Fruit fly (Drosophila melanogaster) whole organism, wandering third instar larva: ENCODE measurements around the gene CG10864.

ENCODE experiments used
- Abd-B ChIP-seq: fragments of >200 bp; optimal IDR thresholded peaks from 2 replicates; lab custom pipeline; 2017; ENCODE audit warnings: missing biosample characterization, missing genetic modification characterization
- CG32264 ChIP-seq: fragments of 200-800 bp; sonication (Bioruptor generic); optimal IDR thresholded peaks from 2 replicates; lab custom pipeline; 2016; ENCODE audit warnings: missing biosample characterization, missing genetic modification characterization
- CG9705 ChIP-seq: fragments of 200-800 bp; sonication (Bioruptor generic); optimal IDR thresholded peaks from 2 replicates; lab custom pipeline; 2018; ENCODE audit warnings: missing biosample characterization, mild to moderate bottlenecking, missing genetic modification characterization
- CrebA ChIP-seq: fragments of 200-800 bp; sonication (Bioruptor generic); optimal IDR thresholded peaks from 2 replicates; lab custom pipeline; 2016; ENCODE audit warnings: missing biosample characterization, mild to moderate bottlenecking, missing genetic modification characterization, borderline replicate concordance
- Dfd ChIP-seq: fragments of >200 bp; optimal IDR thresholded peaks from 2 replicates; lab custom pipeline; 2017; ENCODE audit warnings: missing biosample characterization, missing genetic modification characterization
- Dif ChIP-seq: fragments of 200-275, 200-300 bp; sonication (Bioruptor generic); optimal IDR thresholded peaks from 2 replicates; lab custom pipeline; 2018; ENCODE audit warnings: missing biosample characterization, missing genetic modification characterization; ENCODE audit not compliant: partially characterized antibody
- GATAd ChIP-seq: sonication (Bioruptor generic); optimal IDR thresholded peaks from 2 replicates; lab custom pipeline; 2016; ENCODE audit warnings: missing biosample characterization, missing genetic modification characterization
- HLH106 ChIP-seq: fragments of 200-800 bp; optimal IDR thresholded peaks from 3 replicates; lab custom pipeline; 2019; ENCODE audit warnings: missing biosample characterization, mild to moderate bottlenecking, missing genetic modification characterization, moderate library complexity
- Hnf4 ChIP-seq: fragments of 200-800 bp; sonication (Bioruptor generic); optimal IDR thresholded peaks from 2 replicates; lab custom pipeline; 2016; ENCODE audit warnings: missing biosample characterization, mild to moderate bottlenecking, missing genetic modification characterization
- Hr78 ChIP-seq: fragments of >200 bp; optimal IDR thresholded peaks from 2 replicates; lab custom pipeline; 2017; ENCODE audit warnings: missing biosample characterization, missing genetic modification characterization
- Hr83 ChIP-seq: fragments of 200-300 bp; sonication (Bioruptor generic); optimal IDR thresholded peaks from 2 replicates; lab custom pipeline; 2016; ENCODE audit warnings: missing biosample characterization, mild to moderate bottlenecking, missing genetic modification characterization, moderate library complexity; ENCODE audit not compliant: poor library complexity, severe bottlenecking
- Jra ChIP-seq: sonication (Bioruptor generic); optimal IDR thresholded peaks from 2 replicates; lab custom pipeline; 2016; ENCODE audit warnings: missing biosample characterization, missing genetic modification characterization
- Mio ChIP-seq: sonication (Bioruptor generic); optimal IDR thresholded peaks from 2 replicates; lab custom pipeline; 2016; ENCODE audit warnings: missing biosample characterization, missing genetic modification characterization
- Myc ChIP-seq: fragments of >200 bp; optimal IDR thresholded peaks from 2 replicates; lab custom pipeline; 2017
- N ChIP-seq: fragments of >200 bp; optimal IDR thresholded peaks from 2 replicates; lab custom pipeline; 2018; ENCODE audit warnings: missing biosample characterization, missing external identifiers, missing genetic modification characterization
- OdsH ChIP-seq: fragments of 200-800 bp; sonication (Bioruptor generic); optimal IDR thresholded peaks from 2 replicates; lab custom pipeline; 2016; ENCODE audit warnings: missing biosample characterization, mild to moderate bottlenecking, missing genetic modification characterization
- Rel ChIP-seq, 2 experiments: fragments of 200-800 bp; sonication (Bioruptor generic) in 1 of 2; optimal IDR thresholded peaks; 2 replicates in 1 of 2; 3 replicates in 1 of 2; lab custom pipeline; 2016 to 2019; ENCODE audit warnings: mild to moderate bottlenecking in 2 of 2, missing biosample characterization in 2 of 2, missing genetic modification characterization in 2 of 2, moderate library complexity in 1 of 2
- Sp1 ChIP-seq: fragments of 200-800 bp; sonication (Bioruptor generic); optimal IDR thresholded peaks from 3 replicates; lab custom pipeline; 2019; ENCODE audit warnings: missing biosample characterization, mild to moderate bottlenecking, missing genetic modification characterization, moderate library complexity
- Vsx2 ChIP-seq: fragments of 200-300, 225-300 bp; sonication (Bioruptor generic); optimal IDR thresholded peaks from 2 replicates; lab custom pipeline; 2018; ENCODE audit warnings: missing biosample characterization, missing genetic modification characterization; ENCODE audit not compliant: partially characterized antibody
- br ChIP-seq: fragments of 200-800 bp; sonication (Bioruptor generic); optimal IDR thresholded peaks from 2 replicates; lab custom pipeline; 2016; ENCODE audit warnings: missing biosample characterization, missing genetic modification characterization
- brk ChIP-seq: fragments of 200-800 bp; sonication (Bioruptor generic); optimal IDR thresholded peaks from 2 replicates; lab custom pipeline; 2016; ENCODE audit warnings: missing biosample characterization, mild to moderate bottlenecking, missing genetic modification characterization
- dl ChIP-seq, 2 experiments: fragments of 175-275, 200-275 bp in 1 of 2; fragments of 200-275 bp in 1 of 2; sonication (Bioruptor generic); optimal IDR thresholded peaks; lab custom pipeline; 2018; ENCODE audit warnings: mild to moderate bottlenecking in 2 of 2, missing biosample characterization in 2 of 2, missing genetic modification characterization in 2 of 2, moderate library complexity in 2 of 2; ENCODE audit not compliant: partially characterized antibody in 2 of 2, insufficient read depth in 1 of 2
- dmrt93B ChIP-seq: fragments of 200-800 bp; sonication (Bioruptor generic); optimal IDR thresholded peaks from 2 replicates; lab custom pipeline; 2018; ENCODE audit warnings: missing biosample characterization, mild to moderate bottlenecking, missing genetic modification characterization
- dsf ChIP-seq: sonication (Bioruptor generic); optimal IDR thresholded peaks from 2 replicates; lab custom pipeline; 2016; ENCODE audit warnings: missing biosample characterization, missing genetic modification characterization, borderline replicate concordance
- ey ChIP-seq: fragments of 200-800 bp; sonication (Bioruptor generic); optimal IDR thresholded peaks from 2 replicates; lab custom pipeline; 2016; ENCODE audit warnings: missing biosample characterization, missing genetic modification characterization
- foxo ChIP-seq, 2 experiments: fragments of 200-800 bp; sonication (Bioruptor generic); optimal IDR thresholded peaks; 2 replicates in 1 of 2; 3 replicates in 1 of 2; lab custom pipeline; 2016 to 2017; ENCODE audit warnings: missing biosample characterization in 2 of 2, missing genetic modification characterization in 2 of 2
- fru ChIP-seq: fragments of 200-800 bp; sonication (Bioruptor generic); optimal IDR thresholded peaks from 3 replicates; lab custom pipeline; 2016; ENCODE audit warnings: missing biosample characterization, mild to moderate bottlenecking, missing genetic modification characterization
- h ChIP-seq: fragments of 200-800 bp; sonication (Bioruptor generic); optimal IDR thresholded peaks from 3 replicates; lab custom pipeline; 2016; ENCODE audit warnings: missing biosample characterization, mild to moderate bottlenecking, missing genetic modification characterization
- jim ChIP-seq: fragments of 175-275, 200-325 bp; sonication (Bioruptor generic); optimal IDR thresholded peaks from 2 replicates; lab custom pipeline; 2016; ENCODE audit warnings: missing biosample characterization, mild to moderate bottlenecking, missing genetic modification characterization
- lola ChIP-seq: fragments of >200 bp; optimal IDR thresholded peaks from 2 replicates; lab custom pipeline; 2017; ENCODE audit warnings: missing biosample characterization, missing genetic modification characterization
- pan ChIP-seq: fragments of >200 bp; optimal IDR thresholded peaks from 2 replicates; lab custom pipeline; 2017
- psq ChIP-seq: fragments of 200-800 bp; sonication (Bioruptor generic); optimal IDR thresholded peaks from 3 replicates; lab custom pipeline; 2017; ENCODE audit warnings: missing biosample characterization, mild to moderate bottlenecking, missing genetic modification characterization, moderate library complexity
- rgr ChIP-seq: fragments of 200-800 bp; sonication (Bioruptor generic); optimal IDR thresholded peaks from 3 replicates; lab custom pipeline; 2016; ENCODE audit warnings: missing biosample characterization, mild to moderate bottlenecking, missing genetic modification characterization
- sage ChIP-seq: fragments of 200-800 bp; sonication (Bioruptor generic); optimal IDR thresholded peaks from 2 replicates; lab custom pipeline; 2016; ENCODE audit warnings: missing biosample characterization, mild to moderate bottlenecking, missing genetic modification characterization
- sv ChIP-seq: fragments of 200-800 bp; sonication (Bioruptor generic); optimal IDR thresholded peaks from 3 replicates; lab custom pipeline; 2016; ENCODE audit warnings: missing biosample characterization, missing genetic modification characterization
- tai ChIP-seq: sonication (Bioruptor generic); optimal IDR thresholded peaks from 2 replicates; lab custom pipeline; 2016; ENCODE audit warnings: missing biosample characterization, missing genetic modification characterization
- usp ChIP-seq: fragments of >200 bp; optimal IDR thresholded peaks from 2 replicates; lab custom pipeline; 2017; ENCODE audit warnings: missing biosample characterization, missing genetic modification characterization
- woc ChIP-seq: sonication (Bioruptor generic); optimal IDR thresholded peaks from 2 replicates; lab custom pipeline; 2016; ENCODE audit warnings: missing biosample characterization, mild to moderate bottlenecking, missing genetic modification characterization

The CG10864 gene

dm6 chr3R:18394876-18395275 is 16.6 kb downstream of the CG10864 start:
- TF ChIP-seq dmrt93B (GFP tag; lab: Kevin White, UChicago) (no peak), br (GFP tag; lab: Kevin White, UChicago) (no peak), Hnf4 (peak; percentile 0), ey (no peak)

dm6 chr3R:18393436-18393835 is 18.0 kb downstream of the CG10864 start:
- no peak for TF ChIP-seq brk (GFP tag; lab: Kevin White, UChicago)
- no peak for TF ChIP-seq Vsx2
- no peak for TF ChIP-seq Hnf4
- TF ChIP-seq br (GFP tag; lab: Kevin White, UChicago), result peak; percentile 29
- TF ChIP-seq dmrt93B (GFP tag; lab: Kevin White, UChicago), result no peak
- no peak for TF ChIP-seq Abd-B (GFP tag; lab: Kevin White, UChicago)
- peak; percentile 40 for TF ChIP-seq ey
- TF ChIP-seq OdsH (GFP tag; lab: Kevin White, UChicago), result peak; percentile 79
- no peak for TF ChIP-seq dl (GFP tag; optimal IDR thresholded peaks at IDR 0.05; lab: Kevin White, UChicago; ENCODE audit: insufficient read depth in 1 of 2, partially characterized antibody in 2 of 2)
- no peak for TF ChIP-seq Myc (lab: Kevin White, UChicago)
- TF ChIP-seq pan, result no peak
- no peak for TF ChIP-seq jim (GFP tag; lab: Kevin White, UChicago)
- TF ChIP-seq dsf (GFP tag; lab: Kevin White, UChicago), result no peak
- TF ChIP-seq rgr (GFP tag; lab: Kevin White, UChicago), result peak; percentile 79
- no peak for TF ChIP-seq GATAd (GFP tag; lab: Kevin White, UChicago)
- no peak for TF ChIP-seq CG32264
- TF ChIP-seq woc (GFP tag; lab: Kevin White, UChicago), result no peak
- no peak for TF ChIP-seq tai (GFP tag; lab: Kevin White, UChicago)
- no peak for TF ChIP-seq CrebA (GFP tag; lab: Kevin White, UChicago)
- peak; percentile 18 for TF ChIP-seq Rel (GFP tag; optimal IDR thresholded peaks at IDR 0.05; lab: Kevin White, UChicago)
- TF ChIP-seq Rel (tag; optimal IDR thresholded peaks at IDR 0.05; lab: Kevin White, UChicago), result no peak
- TF ChIP-seq N (GFP tag; lab: Kevin White, UChicago), result no peak
- TF ChIP-seq lola (GFP tag; lab: Kevin White, UChicago), result no peak
- TF ChIP-seq h (GFP tag; lab: Kevin White, UChicago), result peak; percentile 41
- no peak for TF ChIP-seq Dfd
- no peak for TF ChIP-seq Hr78 (GFP tag; lab: Kevin White, UChicago)
- peak; percentile 73 for TF ChIP-seq Sp1 (GFP tag; lab: Kevin White, UChicago)
- TF ChIP-seq Hr83 (GFP tag; lab: Kevin White, UChicago), result no peak
- no peak for TF ChIP-seq Jra (GFP tag; lab: Kevin White, UChicago)
- TF ChIP-seq foxo (GFP tag; optimal IDR thresholded peaks at IDR 0.05; lab: Kevin White, UChicago), result peak in 1 of 2 experiments; percentile 83
- peak; percentile 69 for TF ChIP-seq psq (GFP tag; lab: Kevin White, UChicago)
- no peak for TF ChIP-seq sv
- no peak for TF ChIP-seq Mio (GFP tag; lab: Kevin White, UChicago)
- TF ChIP-seq fru, result peak; percentile 51
- no peak for TF ChIP-seq sage (GFP tag; lab: Kevin White, UChicago)
- no peak for TF ChIP-seq Dif
- TF ChIP-seq HLH106 (tag; lab: Kevin White, UChicago), result peak; percentile 75
- TF ChIP-seq usp (GFP tag; lab: Kevin White, UChicago), result no peak
- no peak for TF ChIP-seq CG9705
- TF ChIP-seq, all 38 proteins: peak for 11

dm6 chr3R:18389790-18390189 is 21.6 kb downstream of the CG10864 start, which contains the start of gene Vha100-4:
Vha100-4 (minus strand) TSS chr3R:18389805.
- TF ChIP-seq Mio (GFP tag; lab: Kevin White, UChicago) (no peak), ey (no peak), brk (GFP tag; lab: Kevin White, UChicago) (no peak), pan (no peak), jim (GFP tag; lab: Kevin White, UChicago) (no peak), Vsx2 (no peak), usp (GFP tag; lab: Kevin White, UChicago) (no peak), psq (GFP tag; lab: Kevin White, UChicago) (no peak), N (GFP tag; lab: Kevin White, UChicago) (no peak), h (GFP tag; lab: Kevin White, UChicago) (no peak), Abd-B (GFP tag; lab: Kevin White, UChicago) (no peak), Hnf4 (no peak), Rel (GFP tag; optimal IDR thresholded peaks at IDR 0.05; lab: Kevin White, UChicago) (no peak), Rel (tag; optimal IDR thresholded peaks at IDR 0.05; lab: Kevin White, UChicago) (no peak), Hr78 (GFP tag; lab: Kevin White, UChicago) (no peak)
